Fruit fly (Drosophila melanogaster): ENCODE measurements around the gene CG7943.

- TF ChIP-seq CG8478 (optimal IDR thresholded peaks at IDR 0.05): no peak
- TF ChIP-seq CTCF (optimal IDR thresholded peaks at IDR 0.05): no peak
These were observed 32.4 kb upstream of the CG7943 start for dm6 chr3R:30013909-30014308.
